Fruit fly (Drosophila melanogaster): ENCODE measurements around the gene sordd2.
"Not testable (repeated sequence)": the region's sequence is repeated elsewhere in the genome, so short reads cannot be mapped to it uniquely, and the experiment has no call there.

The sordd2 gene

dm6 chrX:15811666-15812614 lies 13.0 kb upstream of the sordd2 start:
- no peak for TF ChIP-seq CTCF (optimal IDR thresholded peaks at IDR 0.05)
- TF ChIP-seq CG8478 (optimal IDR thresholded peaks at IDR 0.05): no peak

dm6 chrX:15809255-15809654 lies 10.3 kb upstream of the sordd2 start, which contains the start of gene CG8509:
TSS of gene CG8509 (plus strand) at chrX:15809555.
- no peak for TF ChIP-seq CG8478 (optimal IDR thresholded peaks at IDR 0.05)
- no peak for TF ChIP-seq CTCF (optimal IDR thresholded peaks at IDR 0.05)

dm6 chrX:15807915-15808314 lies 9.0 kb upstream of the sordd2 start:
- no peak for TF ChIP-seq CTCF (optimal IDR thresholded peaks at IDR 0.05)
- TF ChIP-seq CG8478 (optimal IDR thresholded peaks at IDR 0.05): no peak

- TF ChIP-seq CTCF (optimal IDR thresholded peaks at IDR 0.05) (no peak), CG8478 (optimal IDR thresholded peaks at IDR 0.05) (no peak)
Observed at dm6 chrX:15805523-15805922, 6.6 kb upstream of the sordd2 start.

dm6 chrX:15804790-15805189 lies 5.8 kb upstream of the sordd2 start:
- TF ChIP-seq CTCF (optimal IDR thresholded peaks at IDR 0.05) (no peak), CG8478 (optimal IDR thresholded peaks at IDR 0.05) (no peak)

- TF ChIP-seq CG8478 (optimal IDR thresholded peaks at IDR 0.05) (no peak), CTCF (optimal IDR thresholded peaks at IDR 0.05) (no peak)
Observed at dm6 chrX:15803764-15804563, 5.0 kb upstream of the sordd2 start, which contains the start of the genes PGRP-LE and sd. TSS of gene PGRP-LE (minus strand) at chrX:15803880. TSS of gene sd (plus strand) at chrX:15804370.

- TF ChIP-seq CTCF (optimal IDR thresholded peaks at IDR 0.05) (no peak), CG8478 (optimal IDR thresholded peaks at IDR 0.05) (no peak)
Observed at dm6 chrX:15802880-15803650, 4.1 kb upstream of the sordd2 start.

dm6 chrX:15795951-15796443 lies 3.0 kb downstream of the sordd2 start, which contains the start of gene sordd1:
TSS of gene sordd1 (minus strand) at chrX:15796028.
- TF ChIP-seq CG8478, CTCF (optimal IDR thresholded peaks at IDR 0.05): not testable (repeated sequence)

- TF ChIP-seq CTCF (optimal IDR thresholded peaks at IDR 0.05) (no peak), CG8478 (optimal IDR thresholded peaks at IDR 0.05) (no peak)
Observed at dm6 chrX:15788235-15789187, 10.5 kb downstream of the sordd2 start, which contains the start of gene Rhp. TSS of gene Rhp (plus strand) at chrX:15788897.

- TF ChIP-seq CTCF (optimal IDR thresholded peaks at IDR 0.05): no peak
- no peak for TF ChIP-seq CG8478 (optimal IDR thresholded peaks at IDR 0.05)
Observed at dm6 chrX:15786242-15786641, 12.7 kb downstream of the sordd2 start.

- no peak for TF ChIP-seq CG8478 (optimal IDR thresholded peaks at IDR 0.05)
Observed at dm6 chrX:15785429-15786239, 13.3 kb downstream of the sordd2 start, which contains the start of the genes Paf-AHalpha and mRpS30. TSS of gene Paf-AHalpha (minus strand) at chrX:15785583. TSS of gene mRpS30 (plus strand) at chrX:15786047.

- no peak for TF ChIP-seq CG8478 (optimal IDR thresholded peaks at IDR 0.05)
- TF ChIP-seq CTCF (optimal IDR thresholded peaks at IDR 0.05): no peak
Observed at dm6 chrX:15783610-15784009, 15.4 kb downstream of the sordd2 start, which contains the start of gene Efhc1.1. TSS of gene Efhc1.1 (minus strand) at chrX:15783710.

Data from S2 (cell line).